Worm (Caenorhabditis elegans) whole organism, mixed stage, embryonic: Measurements from ENCODE around the gene F14D7.1.

ENCODE experiments used
- ham-2 ChIP-seq: fragments of 200-800 bp; sonication (Bioruptor generic); optimal IDR thresholded peaks from 2 replicates; lab custom pipeline; 2018; ENCODE audit warnings: mild to moderate bottlenecking, missing genetic modification characterization, missing compliant biosample characterization
- hlh-1 ChIP-seq: fragments of 150-350 bp; optimal IDR thresholded peaks from 2 replicates; lab custom pipeline; 2014; ENCODE audit warnings: missing biosample characterization, missing genetic modification reagents, missing genetic modification characterization
- lsy-2 ChIP-seq: fragments of 150-350 bp; optimal IDR thresholded peaks from 2 replicates; lab custom pipeline; 2014; ENCODE audit warnings: missing biosample characterization, missing genetic modification characterization
- mls-2 ChIP-seq: sonication (generic microtip); optimal IDR thresholded peaks from 2 replicates; lab custom pipeline; 2016; ENCODE audit warnings: mild to moderate bottlenecking, missing genetic modification characterization, moderate library complexity, missing compliant biosample characterization
- nhr-12 ChIP-seq: fragments of 150-350 bp; optimal IDR thresholded peaks from 2 replicates; lab custom pipeline; 2014; ENCODE audit warnings: missing biosample characterization, missing genetic modification characterization
- nhr-28 ChIP-seq: fragments of 150-350 bp; optimal IDR thresholded peaks from 2 replicates; lab custom pipeline; 2014; ENCODE audit warnings: missing biosample characterization, missing genetic modification characterization
- nhr-76 ChIP-seq: sonication (generic microtip); optimal IDR thresholded peaks from 2 replicates; lab custom pipeline; 2017; ENCODE audit warnings: missing biosample characterization, missing genetic modification characterization
- sem-2 ChIP-seq: fragments of 200-800 bp; sonication (Bioruptor generic); optimal IDR thresholded peaks from 2 replicates; lab custom pipeline; 2018; ENCODE audit warnings: mild to moderate bottlenecking, missing genetic modification characterization, missing compliant biosample characterization
- snpc-4 ChIP-seq: fragments of 150-350 bp; optimal IDR thresholded peaks from 2 replicates; lab custom pipeline; 2014; ENCODE audit warnings: missing biosample characterization, missing genetic modification characterization
- tbx-8 ChIP-seq: fragments of 200-800 bp; sonication (Bioruptor generic); optimal IDR thresholded peaks from 2 replicates; lab custom pipeline; 2018; ENCODE audit warnings: mild to moderate bottlenecking, missing genetic modification characterization, moderate library complexity, missing compliant biosample characterization
- unc-62 ChIP-seq: fragments of 150-350 bp; optimal IDR thresholded peaks from 2 replicates; lab custom pipeline; 2014; ENCODE audit warnings: missing biosample characterization, missing genetic modification reagents, missing genetic modification characterization
- zip-8 ChIP-seq: fragments of 150-350 bp; optimal IDR thresholded peaks from 2 replicates; lab custom pipeline; 2014; ENCODE audit warnings: missing biosample characterization, missing genetic modification characterization
- ztf-11 ChIP-seq: fragments of 150-350 bp; optimal IDR thresholded peaks from 2 replicates; lab custom pipeline; 2014; ENCODE audit warnings: missing biosample characterization, missing genetic modification characterization

DNA sequence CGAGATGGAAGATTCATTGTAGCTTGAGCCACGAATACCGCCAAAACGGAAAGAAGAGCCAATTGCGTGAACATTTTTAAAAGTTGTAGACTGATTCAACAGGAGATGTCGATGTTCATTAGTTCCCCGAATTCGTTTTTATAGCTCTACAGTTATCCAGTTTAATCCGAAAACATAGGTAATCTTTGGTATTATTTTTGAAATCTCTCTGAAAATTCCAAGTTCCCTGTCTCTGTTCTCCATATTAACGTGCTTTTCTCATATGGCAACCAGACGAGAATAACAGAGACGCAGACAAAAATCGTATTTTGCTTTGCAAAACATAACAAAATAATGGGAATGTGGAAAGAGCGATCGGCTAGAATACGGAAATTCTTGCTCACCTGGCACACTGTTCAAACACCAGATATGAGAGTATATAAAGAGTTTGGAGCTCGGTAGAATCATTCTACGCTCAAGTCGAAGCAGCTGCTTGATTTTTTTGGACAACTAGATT is 10.4 kb upstream of the F14D7.1 start, which contains the start of the genes spig-3 and F14D7.12:
- no peak for TF ChIP-seq tbx-8 (GFP tag; lab: Kevin White, UChicago)
- no peak for TF ChIP-seq sem-2
- no peak for TF ChIP-seq zip-8 (tag; lab: Kevin White, UChicago)
- no peak for TF ChIP-seq nhr-76 (tag; lab: Kevin White, UChicago)
- TF ChIP-seq ham-2 (GFP tag; lab: Kevin White, UChicago) = no peak
- no peak for TF ChIP-seq nhr-28 (tag; lab: Kevin White, UChicago)
- TF ChIP-seq unc-62 (GFP tag; lab: Kevin White, UChicago) = no peak
- no peak for TF ChIP-seq nhr-12 (tag; lab: Kevin White, UChicago)
- TF ChIP-seq lsy-2 (tag; lab: Kevin White, UChicago) = no peak
- no peak for TF ChIP-seq ztf-11
- no peak for TF ChIP-seq snpc-4 (tag; lab: Kevin White, UChicago)
- TF ChIP-seq mls-2 (tag; lab: Kevin White, UChicago) = no peak
- no peak for TF ChIP-seq hlh-1 (tag; lab: Kevin White, UChicago)
